Worm (Caenorhabditis elegans) whole organism, L4 larva: Measurements from ENCODE around the gene K11H12.8.

Experiments
- D1046.2 ChIP-seq: fragments of 200-800 bp; sonication (Bioruptor generic); IDR thresholded peaks from 2 replicates; pipeline ENCODE4 v1.3.6; 2022; ENCODE audit warnings: missing genetic modification characterization, missing compliant biosample characterization
- F37D6.2 ChIP-seq: sonication (generic microtip); optimal IDR thresholded peaks from 2 replicates; lab custom pipeline; 2016; ENCODE audit warnings: mild to moderate bottlenecking, missing genetic modification characterization, missing compliant biosample characterization
- F44E2.7 ChIP-seq: fragments of 200-800 bp; sonication (Bioruptor generic); IDR thresholded peaks from 2 replicates; pipeline ENCODE4 v2.1.2; 2022; ENCODE audit warnings: missing genetic modification characterization, missing compliant biosample characterization
- Y105C5A.15 ChIP-seq: fragments of 200-800 bp; sonication (Bioruptor generic); IDR thresholded peaks from 2 replicates; pipeline ENCODE4 v1.3.6; 2022; ENCODE audit warnings: missing genetic modification characterization, missing compliant biosample characterization
- aly-2 ChIP-seq: sonication (generic microtip); optimal IDR thresholded peaks from 2 replicates; lab custom pipeline; 2018; ENCODE audit warnings: missing biosample characterization, missing genetic modification characterization
- ceh-20 ChIP-seq: fragments of 200-800 bp; sonication (Bioruptor generic); IDR thresholded peaks from 2 replicates; pipeline ENCODE4 v1.3.6; 2022; ENCODE audit warnings: missing genetic modification reagents, missing genetic modification characterization, missing compliant biosample characterization
- ces-1 ChIP-seq: fragments of 150-350 bp; sonication (generic microtip); optimal IDR thresholded peaks from 4 replicates; lab custom pipeline; 2014; ENCODE audit warnings: missing biosample characterization, missing genetic modification reagents, missing genetic modification characterization
- daf-16 ChIP-seq, 3 experiments: sonication (generic microtip); optimal IDR thresholded peaks; 2 replicates each; lab custom pipeline; 2016 to 2017; ENCODE audit warnings: missing genetic modification characterization in 3 of 3, missing genetic modification reagents in 3 of 3, mild to moderate bottlenecking in 2 of 3, missing compliant biosample characterization in 2 of 3, missing biosample characterization in 1 of 3, moderate library complexity in 1 of 3
- daf-19 ChIP-seq: fragments of 200-800 bp; sonication (Bioruptor generic); conservative IDR thresholded peaks from 2 replicates; pipeline ENCODE4 v1.3.6; 2022; ENCODE audit warnings: missing genetic modification characterization, missing compliant biosample characterization
- dmd-6 ChIP-seq: fragments of 200-800 bp; sonication (Bioruptor generic); IDR thresholded peaks from 2 replicates; pipeline ENCODE4 v1.3.6; 2022; ENCODE audit warnings: missing genetic modification reagents, missing genetic modification characterization, missing compliant biosample characterization
- dmd-8 ChIP-seq: fragments of 200-800 bp; sonication (Bioruptor generic); IDR thresholded peaks from 2 replicates; pipeline ENCODE4 v1.3.6; 2022; ENCODE audit warnings: missing genetic modification characterization, missing compliant biosample characterization
- duxl-1 ChIP-seq: sonication (generic microtip); optimal IDR thresholded peaks from 2 replicates; lab custom pipeline; 2016; ENCODE audit warnings: mild to moderate bottlenecking, missing genetic modification characterization, moderate library complexity, missing compliant biosample characterization; ENCODE audit not compliant: poor library complexity
- egl-27 ChIP-seq: sonication (generic microtip); optimal IDR thresholded peaks from 3 replicates; lab custom pipeline; 2017; ENCODE audit warnings: missing biosample characterization, missing genetic modification reagents, missing genetic modification characterization
- gei-8 ChIP-seq: fragments of 200-800 bp; sonication (Bioruptor generic); optimal IDR thresholded peaks from 2 replicates; lab custom pipeline; 2018; ENCODE audit warnings: mild to moderate bottlenecking, missing genetic modification characterization, missing compliant biosample characterization
- hlh-11 ChIP-seq: fragments of 200-800 bp; sonication (Bioruptor generic); optimal IDR thresholded peaks from 2 replicates; lab custom pipeline; 2018; ENCODE audit warnings: mild to moderate bottlenecking, missing genetic modification characterization, missing compliant biosample characterization
- hlh-30 ChIP-seq: sonication (generic microtip); optimal IDR thresholded peaks from 2 replicates; lab custom pipeline; 2017; ENCODE audit warnings: antibody characterized with exemption, mild to moderate bottlenecking, missing genetic modification characterization, missing compliant biosample characterization; ENCODE audit not compliant: insufficient read depth
- hmg-1.1 ChIP-seq: fragments of 200-800 bp; sonication (Bioruptor generic); IDR thresholded peaks from 2 replicates; pipeline ENCODE4 v1.3.6; 2022; ENCODE audit warnings: missing genetic modification reagents, missing genetic modification characterization, missing compliant biosample characterization
- jun-1 ChIP-seq: fragments of 150-350 bp; optimal IDR thresholded peaks from 2 replicates; lab custom pipeline; 2014; ENCODE audit warnings: missing biosample characterization, missing genetic modification reagents, missing genetic modification characterization
- lin-29 ChIP-seq: fragments of 200-800 bp; sonication (Bioruptor generic); IDR thresholded peaks from 2 replicates; pipeline ENCODE4 v1.3.6; 2022; ENCODE audit warnings: missing genetic modification reagents, missing genetic modification characterization, missing compliant biosample characterization
- lin-38 ChIP-seq: fragments of 200-800 bp; sonication (Bioruptor generic); IDR thresholded peaks from 2 replicates; pipeline ENCODE4 v1.3.6; 2022; ENCODE audit warnings: missing genetic modification reagents, missing genetic modification characterization, missing compliant biosample characterization
- lsy-2 ChIP-seq, 2 experiments: fragments of 150-350 bp in 1 of 2; sonication (generic microtip) in 1 of 2; optimal IDR thresholded peaks; 2 replicates each; lab custom pipeline; 2014 to 2017; ENCODE audit warnings: missing biosample characterization in 2 of 2, missing genetic modification characterization in 2 of 2
- madf-5 ChIP-seq, 2 experiments: fragments of 200-800 bp; sonication (Bioruptor generic); IDR thresholded peaks; 2 replicates each; pipeline ENCODE4 v1.3.6; 2022; ENCODE audit warnings: missing compliant biosample characterization in 2 of 2, missing genetic modification characterization in 2 of 2
- madf-9 ChIP-seq: fragments of 200-800 bp; sonication (Bioruptor generic); conservative IDR thresholded peaks from 2 replicates; pipeline ENCODE4 v1.3.6; 2022; ENCODE audit warnings: missing genetic modification reagents, missing genetic modification characterization, missing compliant biosample characterization
- mdt-29 ChIP-seq: fragments of 200-800 bp; sonication (Bioruptor generic); IDR thresholded peaks from 2 replicates; pipeline ENCODE4 v1.3.6; 2022; ENCODE audit warnings: missing genetic modification reagents, missing genetic modification characterization, missing compliant biosample characterization
- mep-1 ChIP-seq: fragments of 150-350 bp; sonication (generic microtip); optimal IDR thresholded peaks from 3 replicates; lab custom pipeline; 2014; ENCODE audit warnings: missing biosample characterization, missing genetic modification characterization
- nhr-102 ChIP-seq: sonication (generic microtip); optimal IDR thresholded peaks from 2 replicates; lab custom pipeline; 2016; ENCODE audit warnings: mild to moderate bottlenecking, missing genetic modification characterization, moderate library complexity, missing compliant biosample characterization
- nhr-111 ChIP-seq: fragments of 200-800 bp; sonication (Bioruptor generic); optimal IDR thresholded peaks from 2 replicates; lab custom pipeline; 2018; ENCODE audit warnings: mild to moderate bottlenecking, missing genetic modification characterization, missing compliant biosample characterization
- nhr-237 ChIP-seq: sonication (generic microtip); optimal IDR thresholded peaks from 2 replicates; lab custom pipeline; 2017; ENCODE audit warnings: missing biosample characterization, missing genetic modification characterization
- nhr-25 ChIP-seq: sonication (generic microtip); optimal IDR thresholded peaks from 2 replicates; lab custom pipeline; 2017; ENCODE audit warnings: missing genetic modification characterization, mild to moderate bottlenecking, missing compliant biosample characterization, antibody characterized with exemption, moderate library complexity, borderline replicate concordance; ENCODE audit not compliant: insufficient read depth
- nhr-28 ChIP-seq: fragments of 150-350 bp; optimal IDR thresholded peaks from 2 replicates; lab custom pipeline; 2014; ENCODE audit warnings: missing biosample characterization, missing genetic modification characterization
- nhr-41 ChIP-seq: fragments of 200-800 bp; sonication (Bioruptor generic); IDR thresholded peaks from 2 replicates; pipeline ENCODE4 v1.3.6; 2022; ENCODE audit warnings: missing genetic modification reagents, missing genetic modification characterization, missing compliant biosample characterization
- nhr-42 ChIP-seq: fragments of 200-800 bp; sonication (Bioruptor generic); IDR thresholded peaks from 2 replicates; pipeline ENCODE4 v1.3.6; 2022; ENCODE audit warnings: missing genetic modification characterization, missing compliant biosample characterization
- nhr-77 ChIP-seq: fragments of 150-350 bp; optimal IDR thresholded peaks from 2 replicates; lab custom pipeline; 2014; ENCODE audit warnings: missing biosample characterization, missing genetic modification characterization
- pha-4 ChIP-seq, 2 experiments: fragments of 150-350 bp in 1 of 2; fragments of 200-800 bp in 1 of 2; sonication (Bioruptor generic) in 1 of 2; IDR thresholded peaks in 1 of 2; optimal IDR thresholded peaks in 1 of 2; 2 replicates each; pipeline versions ENCODE4 v1.3.6 to Lab custom; 2014 to 2022; ENCODE audit warnings: missing genetic modification characterization in 2 of 2, missing genetic modification reagents in 2 of 2, missing biosample characterization in 1 of 2, missing compliant biosample characterization in 1 of 2
- pqm-1 ChIP-seq: sonication (generic microtip); optimal IDR thresholded peaks from 2 replicates; lab custom pipeline; 2017; ENCODE audit warnings: missing biosample characterization, missing genetic modification characterization
- rbr-2 ChIP-seq: sonication (generic microtip); optimal IDR thresholded peaks from 2 replicates; lab custom pipeline; 2016; ENCODE audit warnings: missing genotype, missing genetic modification characterization, missing compliant biosample characterization
- skn-1 ChIP-seq: fragments of 150-350 bp; optimal IDR thresholded peaks from 2 replicates; lab custom pipeline; 2014; ENCODE audit warnings: missing biosample characterization, missing genetic modification characterization
- tra-1 ChIP-seq: fragments of 200-800 bp; sonication (Bioruptor generic); IDR thresholded peaks from 2 replicates; pipeline ENCODE4 v1.3.6; 2022; ENCODE audit warnings: missing genetic modification reagents, missing genetic modification characterization, missing compliant biosample characterization
- unc-62 ChIP-seq, 3 experiments: fragments of 150-350 bp in 1 of 3; sonication (generic microtip); optimal IDR thresholded peaks in 2 of 3; peaks in 1 of 3; 1 replicate in 1 of 3; 2 replicates in 2 of 3; lab custom pipeline; 2014 to 2017; ENCODE audit warnings: missing biosample characterization in 3 of 3, missing genetic modification characterization in 3 of 3, missing genetic modification reagents in 3 of 3, missing genotype in 1 of 3
- vab-7 ChIP-seq: fragments of 200-800 bp; sonication (Bioruptor generic); IDR thresholded peaks from 2 replicates; pipeline ENCODE4 v1.3.6; 2022; ENCODE audit warnings: missing genetic modification reagents, missing genetic modification characterization, missing compliant biosample characterization
- zip-2 ChIP-seq: fragments of 150-350 bp; optimal IDR thresholded peaks from 2 replicates; lab custom pipeline; 2014; ENCODE audit warnings: missing biosample characterization, missing genetic modification characterization

Gene K11H12.8

ce11 chrIV:659585-659984 is 4.4 kb downstream of the K11H12.8 start (continued):
- TF ChIP-seq unc-62 (GFP tag; optimal IDR thresholded peaks at IDR 0.05 in 1 of 2; lab: Kevin White, UChicago) (no peak), unc-62 (tag; optimal IDR thresholded peaks at IDR 0.05; lab: Kevin White, UChicago) (no peak), skn-1 (tag; lab: Kevin White, UChicago) (no peak), daf-19 (GFP tag; lab: Robert Waterston, UW) (no peak), aly-2 (tag; lab: Kevin White, UChicago) (no peak), jun-1 (no peak), dmd-6 (GFP tag; lab: Robert Waterston, UW) (no peak), rbr-2 (tag; lab: Kevin White, UChicago) (peak; percentile 28), nhr-237 (tag; lab: Kevin White, UChicago) (no peak), hmg-1.1 (GFP tag; lab: Robert Waterston, UW) (no peak), ces-1 (GFP tag; lab: Kevin White, UChicago) (no peak), duxl-1 (tag; lab: Kevin White, UChicago) (no peak), D1046.2 (GFP tag; lab: Robert Waterston, UW) (no peak), tra-1 (GFP tag; lab: Robert Waterston, UW) (no peak), F44E2.7 (GFP tag; lab: Robert Waterston, UW) (no peak), nhr-111 (GFP tag; lab: Kevin White, UChicago) (no peak), hlh-11 (tag; lab: Kevin White, UChicago) (no peak)

- TF ChIP-seq nhr-77 (tag; lab: Kevin White, UChicago) (no peak), madf-5 (GFP tag; IDR thresholded peaks at IDR 0.05; lab: Robert Waterston, UW) (no peak), pqm-1 (tag; lab: Kevin White, UChicago) (no peak), daf-16 (GFP tag; optimal IDR thresholded peaks at IDR 0.05; lab: Kevin White, UChicago) (peak in 1 of 2 experiments; percentile 54), daf-16 (tag; optimal IDR thresholded peaks at IDR 0.05; lab: Kevin White, UChicago) (no peak), unc-62 (GFP tag; optimal IDR thresholded peaks at IDR 0.05 in 1 of 2; lab: Kevin White, UChicago) (peak in 1 of 2 experiments; percentile 75), unc-62 (tag; optimal IDR thresholded peaks at IDR 0.05; lab: Kevin White, UChicago) (no peak)
Measured at ce11 chrIV:661623-662022, 6.4 kb downstream of the K11H12.8 start.

- TF ChIP-seq lsy-2 (tag; optimal IDR thresholded peaks at IDR 0.05; lab: Kevin White, UChicago), result peak in 1 of 2 experiments; percentile 25
- peak; percentile 60 for TF ChIP-seq ceh-20 (GFP tag; lab: Robert Waterston, UW)
- TF ChIP-seq mep-1 (tag; lab: Kevin White, UChicago), result peak; percentile 57
- TF ChIP-seq dmd-8 (GFP tag; lab: Robert Waterston, UW), result no peak
- peak in 1 of 2 experiments; percentile 69 for TF ChIP-seq unc-62 (GFP tag; optimal IDR thresholded peaks at IDR 0.05 in 1 of 2; lab: Kevin White, UChicago)
- no peak for TF ChIP-seq unc-62 (tag; optimal IDR thresholded peaks at IDR 0.05; lab: Kevin White, UChicago)
- no peak for TF ChIP-seq hlh-30 (tag; lab: Kevin White, UChicago)
- TF ChIP-seq nhr-42 (GFP tag; lab: Robert Waterston, UW), result no peak
- TF ChIP-seq nhr-102 (tag; lab: Kevin White, UChicago), result no peak
- 0 out of 2 replicates have a peak, but pooled peaks have one; percentile 32 for TF ChIP-seq tra-1 (GFP tag; lab: Robert Waterston, UW)
- no peak for TF ChIP-seq nhr-41
- TF ChIP-seq mdt-29 (GFP tag; lab: Robert Waterston, UW), result no peak
- TF ChIP-seq hlh-11 (tag; lab: Kevin White, UChicago), result no peak
- peak; percentile 12 for TF ChIP-seq nhr-25 (tag; lab: Kevin White, UChicago)
- 0 out of 2 replicates have a peak, but pooled peaks have one; percentile 4 for TF ChIP-seq hmg-1.1 (GFP tag; lab: Robert Waterston, UW)
- TF ChIP-seq nhr-28 (tag; lab: Kevin White, UChicago), result peak; percentile 21
- TF ChIP-seq madf-9 (GFP tag; lab: Robert Waterston, UW), result no peak
Measured at ce11 chrIV:664122-664521, 8.9 kb downstream of the K11H12.8 start.

- no peak for TF ChIP-seq ceh-20 (GFP tag; lab: Robert Waterston, UW)
- TF ChIP-seq F37D6.2 (tag; lab: Kevin White, UChicago), result no peak
- TF ChIP-seq vab-7 (GFP tag; lab: Robert Waterston, UW), result no peak
- TF ChIP-seq Y105C5A.15 (GFP tag; lab: Robert Waterston, UW), result no peak
- no peak for TF ChIP-seq zip-2
- TF ChIP-seq lin-29 (GFP tag; lab: Robert Waterston, UW), result no peak
- no peak for TF ChIP-seq nhr-28 (tag; lab: Kevin White, UChicago)
- no peak for TF ChIP-seq gei-8 (GFP tag; lab: Kevin White, UChicago)
- no peak for TF ChIP-seq nhr-237 (tag; lab: Kevin White, UChicago)
- no peak for TF ChIP-seq pha-4 (GFP tag; IDR thresholded peaks at IDR 0.05; lab: Robert Waterston, UW)
- no peak for TF ChIP-seq pha-4 (tag; optimal IDR thresholded peaks at IDR 0.05; lab: Kevin White, UChicago)
- TF ChIP-seq egl-27 (tag; lab: Kevin White, UChicago), result no peak
- TF ChIP-seq lin-38 (GFP tag; lab: Robert Waterston, UW), result no peak
- TF ChIP-seq tra-1 (GFP tag; lab: Robert Waterston, UW), result no peak
Measured at ce11 chrIV:665225-665624, 10.0 kb downstream of the K11H12.8 start, which contains the start of gene K11H12.7. TSS of gene K11H12.7 (plus strand) at chrIV:665525.
